Worm (Caenorhabditis elegans) whole organism, L2 larva: ENCODE measurements around the gene mob-2.

Experiments
- ceh-82 ChIP-seq: fragments of 150-350 bp; optimal IDR thresholded peaks from 2 replicates; lab custom pipeline; 2014; ENCODE audit warnings: missing biosample characterization, missing genetic modification characterization
- dmd-4 ChIP-seq: sonication (generic microtip); optimal IDR thresholded peaks from 2 replicates; lab custom pipeline; 2017; ENCODE audit warnings: missing biosample characterization, missing genetic modification characterization
- nhr-237 ChIP-seq: fragments of 150-350 bp; optimal IDR thresholded peaks from 2 replicates; lab custom pipeline; 2014; ENCODE audit warnings: missing biosample characterization, missing genetic modification characterization
- nhr-25 ChIP-seq: fragments of 150-350 bp; sonication (generic microtip); optimal IDR thresholded peaks from 3 replicates; lab custom pipeline; 2014; ENCODE audit warnings: missing biosample characterization, missing genetic modification characterization
- unc-62 ChIP-seq: fragments of 150-350 bp; optimal IDR thresholded peaks from 2 replicates; lab custom pipeline; 2014; ENCODE audit warnings: missing biosample characterization, missing genetic modification reagents, missing genetic modification characterization
- zag-1 ChIP-seq: fragments of 150-350 bp; optimal IDR thresholded peaks from 2 replicates; lab custom pipeline; 2014; ENCODE audit warnings: missing biosample characterization, missing genetic modification characterization
- ztf-11 ChIP-seq: sonication (generic microtip); optimal IDR thresholded peaks from 2 replicates; lab custom pipeline; 2017; ENCODE audit warnings: missing biosample characterization, missing genetic modification characterization

DNA sequence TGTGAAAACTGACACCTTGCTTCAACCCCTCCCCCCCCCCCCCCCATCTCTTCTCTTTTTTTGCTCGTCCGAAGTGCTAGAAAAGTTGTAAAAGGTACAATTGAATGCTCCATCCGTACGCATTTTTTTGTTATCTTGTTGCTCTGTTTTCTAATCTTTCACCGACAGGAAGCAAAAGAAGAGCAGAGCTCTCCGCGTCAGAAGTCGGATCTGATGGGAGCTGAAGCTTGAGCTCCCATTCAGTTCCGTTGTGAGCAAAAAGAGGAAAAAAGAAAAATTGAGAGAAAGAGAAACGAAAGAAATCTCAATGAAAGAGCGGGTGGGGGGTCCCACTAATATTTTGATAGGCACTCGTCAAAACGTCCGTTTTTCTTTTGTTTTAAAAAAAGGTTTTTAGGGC lies 37.0 kb upstream of the mob-2 start:
- TF ChIP-seq nhr-237 (no peak), unc-62 (no peak), ceh-82 (tag; lab: Kevin White, UChicago) (no peak), ztf-11 (tag; lab: Kevin White, UChicago) (no peak), zag-1 (no peak), nhr-25 (tag; lab: Kevin White, UChicago) (no peak), dmd-4 (tag; lab: Kevin White, UChicago) (no peak)
